Fruit fly (Drosophila melanogaster): ENCODE results near the gene Npc2e.

Npc2e gene

dm6 chr3R:10042664-10043372 lies 10.3 kb upstream of the Npc2e start, which contains the start of the genes Mical and CG3909:
Gene Mical, minus strand, starts transcription at chr3R:10042895.
Gene CG3909, plus strand, starts transcription at chr3R:10043270.
- TF ChIP-seq h (GFP tag; optimal IDR thresholded peaks at IDR 0.05) (peak; percentile 71), Rel (GFP tag; optimal IDR thresholded peaks at IDR 0.05) (no peak), Rel (tag; optimal IDR thresholded peaks at IDR 0.05) (peak; percentile 77), rgr (GFP tag; optimal IDR thresholded peaks at IDR 0.05) (peak; percentile 69), Myc (optimal IDR thresholded peaks at IDR 0.05) (no peak), dsf (GFP tag; optimal IDR thresholded peaks at IDR 0.05; ENCODE audit: borderline replicate concordance) (peak; percentile 65), CG32264 (GFP tag; optimal IDR thresholded peaks at IDR 0.05) (no peak), brk (GFP tag; optimal IDR thresholded peaks at IDR 0.05) (no peak), usp (GFP tag; optimal IDR thresholded peaks at IDR 0.05) (no peak), sv (GFP tag; optimal IDR thresholded peaks at IDR 0.05) (peak; percentile 36), Hnf4 (GFP tag; optimal IDR thresholded peaks at IDR 0.05) (peak; percentile 82), foxo (GFP tag; optimal IDR thresholded peaks at IDR 0.05) (peak in 1 of 2 experiments; percentile 87), OdsH (GFP tag; optimal IDR thresholded peaks at IDR 0.05) (peak; percentile 68), fru (GFP tag; optimal IDR thresholded peaks at IDR 0.05) (peak; percentile 67), Abd-B (GFP tag; optimal IDR thresholded peaks at IDR 0.05) (no peak), dl (GFP tag; optimal IDR thresholded peaks at IDR 0.05; ENCODE audit: insufficient read depth in 1 of 2, partially characterized antibody in 2 of 2) (no peak), Sp1 (GFP tag; optimal IDR thresholded peaks at IDR 0.05) (peak; percentile 86), CG9705 (GFP tag; optimal IDR thresholded peaks at IDR 0.05) (peak; percentile 49), ey (GFP tag; optimal IDR thresholded peaks at IDR 0.05) (peak; percentile 52), Mio (GFP tag; optimal IDR thresholded peaks at IDR 0.05) (no peak), pan (optimal IDR thresholded peaks at IDR 0.05) (no peak), Hr83 (GFP tag; optimal IDR thresholded peaks at IDR 0.05; ENCODE audit: poor library complexity, severe bottlenecking) (peak; percentile 51), tai (GFP tag; optimal IDR thresholded peaks at IDR 0.05) (no peak), CrebA (GFP tag; optimal IDR thresholded peaks at IDR 0.05; ENCODE audit: borderline replicate concordance) (no peak), Dfd (GFP tag; optimal IDR thresholded peaks at IDR 0.05) (no peak), Vsx2 (GFP tag; optimal IDR thresholded peaks at IDR 0.05; ENCODE audit: partially characterized antibody) (peak; percentile 94), woc (GFP tag; optimal IDR thresholded peaks at IDR 0.05) (peak; percentile 60), Jra (GFP tag; optimal IDR thresholded peaks at IDR 0.05) (peak; percentile 16), jim (GFP tag; optimal IDR thresholded peaks at IDR 0.05) (peak; percentile 25), HLH106 (tag; optimal IDR thresholded peaks at IDR 0.05) (peak; percentile 89), dmrt93B (GFP tag; optimal IDR thresholded peaks at IDR 0.05) (no peak), Hr78 (GFP tag; optimal IDR thresholded peaks at IDR 0.05) (no peak), br (GFP tag; optimal IDR thresholded peaks at IDR 0.05) (peak; percentile 15), lola (GFP tag; optimal IDR thresholded peaks at IDR 0.05) (no peak), psq (GFP tag; optimal IDR thresholded peaks at IDR 0.05) (peak; percentile 74), N (GFP tag; optimal IDR thresholded peaks at IDR 0.05) (no peak), GATAd (GFP tag; optimal IDR thresholded peaks at IDR 0.05) (no peak), Dif (GFP tag; optimal IDR thresholded peaks at IDR 0.05; ENCODE audit: partially characterized antibody) (peak; percentile 59), sage (GFP tag; optimal IDR thresholded peaks at IDR 0.05) (peak; percentile 15)

dm6 chr3R:10045343-10045742 lies 7.8 kb upstream of the Npc2e start, which contains the start of the genes CG11722 and mtTFB2:
Gene CG11722, minus strand, starts transcription at chr3R:10045542.
Gene mtTFB2, plus strand, starts transcription at chr3R:10045574.
- TF ChIP-seq Myc (optimal IDR thresholded peaks at IDR 0.05) (no peak), dl (GFP tag; optimal IDR thresholded peaks at IDR 0.05; ENCODE audit: insufficient read depth in 1 of 2, partially characterized antibody in 2 of 2) (no peak), woc (GFP tag; optimal IDR thresholded peaks at IDR 0.05) (no peak), Rel (GFP tag; optimal IDR thresholded peaks at IDR 0.05) (no peak), Rel (tag; optimal IDR thresholded peaks at IDR 0.05) (peak; percentile 5), dsf (GFP tag; optimal IDR thresholded peaks at IDR 0.05; ENCODE audit: borderline replicate concordance) (no peak), tai (GFP tag; optimal IDR thresholded peaks at IDR 0.05) (no peak), sage (GFP tag; optimal IDR thresholded peaks at IDR 0.05) (no peak), CG32264 (GFP tag; optimal IDR thresholded peaks at IDR 0.05) (no peak), Hnf4 (GFP tag; optimal IDR thresholded peaks at IDR 0.05) (peak; percentile 50), fru (GFP tag; optimal IDR thresholded peaks at IDR 0.05) (no peak), Vsx2 (GFP tag; optimal IDR thresholded peaks at IDR 0.05; ENCODE audit: partially characterized antibody) (peak; percentile 91), Abd-B (GFP tag; optimal IDR thresholded peaks at IDR 0.05) (no peak), CG9705 (GFP tag; optimal IDR thresholded peaks at IDR 0.05) (no peak)
